Fruit fly (Drosophila melanogaster) whole organism, prepupa: ENCODE results near the gene CG34258.

Experiments
- Blimp-1 ChIP-seq: fragments of 200-800 bp; sonication (Bioruptor generic); optimal IDR thresholded peaks from 3 replicates; lab custom pipeline; 2017; ENCODE audit warnings: missing biosample characterization, missing genetic modification characterization, mild to moderate bottlenecking, moderate library complexity, missing genetic modification reagents
- CG10631 ChIP-seq: fragments of 200-800 bp; sonication (Bioruptor generic); optimal IDR thresholded peaks from 2 replicates; lab custom pipeline; 2016; ENCODE audit warnings: missing biosample characterization, missing genetic modification characterization
- CG10669 ChIP-seq: fragments of 200-800 bp; sonication (Bioruptor generic); optimal IDR thresholded peaks from 3 replicates; lab custom pipeline; 2018; ENCODE audit warnings: missing biosample characterization, mild to moderate bottlenecking, missing genetic modification characterization, moderate library complexity
- CG11762 ChIP-seq: fragments of 200-800 bp; sonication (Bioruptor generic); optimal IDR thresholded peaks from 3 replicates; lab custom pipeline; 2016; ENCODE audit warnings: missing biosample characterization, missing genetic modification characterization; ENCODE audit not compliant: insufficient read depth
- CG11902 ChIP-seq: fragments of 200-800 bp; sonication (Bioruptor generic); optimal IDR thresholded peaks from 3 replicates; lab custom pipeline; 2016; ENCODE audit warnings: missing biosample characterization, missing genetic modification characterization
- CG3032 ChIP-seq: fragments of 200-800 bp; optimal IDR thresholded peaks from 2 replicates; lab custom pipeline; 2019; ENCODE audit warnings: missing biosample characterization, mild to moderate bottlenecking, missing genetic modification characterization, moderate library complexity
- CG32006 ChIP-seq: fragments of 200-800 bp; sonication (Bioruptor generic); optimal IDR thresholded peaks from 3 replicates; lab custom pipeline; 2017; ENCODE audit warnings: missing biosample characterization, mild to moderate bottlenecking, missing genetic modification characterization
- CG3919 ChIP-seq: fragments of 200-800 bp; sonication (Bioruptor generic); optimal IDR thresholded peaks from 3 replicates; lab custom pipeline; 2016; ENCODE audit warnings: missing biosample characterization, missing genetic modification characterization
- CG4318 ChIP-seq: fragments of 200-800 bp; sonication (Bioruptor generic); optimal IDR thresholded peaks from 3 replicates; lab custom pipeline; 2017; ENCODE audit warnings: missing biosample characterization, mild to moderate bottlenecking, missing genetic modification characterization
- CG6163 ChIP-seq: fragments of 200-800 bp; sonication (Bioruptor generic); IDR thresholded peaks from 3 replicates; pipeline ENCODE4 v1.3.6; 2022; ENCODE audit warnings: missing biosample characterization, missing genetic modification characterization
- CG6792 ChIP-seq: fragments of 200-800 bp; sonication (Bioruptor generic); optimal IDR thresholded peaks from 3 replicates; lab custom pipeline; 2016; ENCODE audit warnings: missing biosample characterization, missing genetic modification characterization
- CG6854 ChIP-seq: fragments of 200-800 bp; sonication (Bioruptor generic); optimal IDR thresholded peaks from 2 replicates; lab custom pipeline; 2017; ENCODE audit warnings: missing biosample characterization, mild to moderate bottlenecking, missing genetic modification characterization
- CG8119 ChIP-seq: fragments of 200-800 bp; sonication (Bioruptor generic); IDR thresholded peaks from 3 replicates; pipeline ENCODE4 v1.3.6; 2022; ENCODE audit warnings: missing biosample characterization, missing genetic modification characterization
- CG8319 ChIP-seq: fragments of 200-800 bp; sonication (Bioruptor generic); optimal IDR thresholded peaks from 3 replicates; lab custom pipeline; 2016; ENCODE audit warnings: missing biosample characterization, missing genetic modification characterization
- CG8632 ChIP-seq: fragments of 200-800 bp; sonication (Bioruptor generic); optimal IDR thresholded peaks from 3 replicates; lab custom pipeline; 2016; ENCODE audit warnings: missing biosample characterization, missing genetic modification characterization
- Eip75B ChIP-seq: fragments of 200-800 bp; sonication (Bioruptor generic); optimal IDR thresholded peaks from 3 replicates; lab custom pipeline; 2016; ENCODE audit warnings: missing biosample characterization, missing genetic modification characterization
- Eip93F ChIP-seq: fragments of 200-800 bp; sonication (Bioruptor generic); optimal IDR thresholded peaks from 2 replicates; lab custom pipeline; 2016; ENCODE audit warnings: missing biosample characterization, mild to moderate bottlenecking, missing genetic modification characterization
- Ets96B ChIP-seq: fragments of 200-800 bp; optimal IDR thresholded peaks from 2 replicates; lab custom pipeline; 2019; ENCODE audit warnings: missing biosample characterization, mild to moderate bottlenecking, missing genetic modification characterization, moderate library complexity
- Hr38 ChIP-seq: sonication (Bioruptor generic); optimal IDR thresholded peaks from 2 replicates; lab custom pipeline; 2016; ENCODE audit warnings: missing biosample characterization, missing genetic modification characterization
- Hr39 ChIP-seq: fragments of 200-800 bp; sonication (Bioruptor generic); optimal IDR thresholded peaks from 2 replicates; lab custom pipeline; 2016; ENCODE audit warnings: missing biosample characterization, missing genetic modification characterization
- Lpt ChIP-seq: fragments of 200-800 bp; sonication (Bioruptor generic); optimal IDR thresholded peaks from 3 replicates; lab custom pipeline; 2016; ENCODE audit warnings: missing biosample characterization, missing genetic modification characterization
- Met ChIP-seq: fragments of 200-800 bp; sonication (Bioruptor generic); optimal IDR thresholded peaks from 3 replicates; lab custom pipeline; 2016; ENCODE audit warnings: missing biosample characterization, missing genetic modification characterization
- Smox ChIP-seq: fragments of 200-800 bp; sonication (Bioruptor generic); optimal IDR thresholded peaks from 3 replicates; lab custom pipeline; 2016; ENCODE audit warnings: missing biosample characterization, missing genetic modification characterization
- Sox14 ChIP-seq: fragments of 200-800 bp; sonication (Bioruptor generic); optimal IDR thresholded peaks from 3 replicates; lab custom pipeline; 2016; ENCODE audit warnings: missing biosample characterization, missing genetic modification characterization
- Sox15 ChIP-seq: fragments of 200-800 bp; sonication (Bioruptor generic); optimal IDR thresholded peaks from 3 replicates; lab custom pipeline; 2016; ENCODE audit warnings: missing biosample characterization, missing genetic modification characterization
- acj6 ChIP-seq: fragments of 200-800 bp; sonication (Bioruptor generic); optimal IDR thresholded peaks from 3 replicates; lab custom pipeline; 2016; ENCODE audit warnings: missing biosample characterization, missing genetic modification characterization
- dac ChIP-seq: fragments of 200-800 bp; sonication (Bioruptor generic); optimal IDR thresholded peaks from 2 replicates; lab custom pipeline; 2017; ENCODE audit warnings: missing biosample characterization, mild to moderate bottlenecking, missing genetic modification characterization
- fd59A ChIP-seq: fragments of 200-800 bp; sonication (Bioruptor generic); optimal IDR thresholded peaks from 2 replicates; lab custom pipeline; 2017; ENCODE audit warnings: missing biosample characterization, mild to moderate bottlenecking, missing genetic modification characterization, missing genetic modification reagents
- fd85E ChIP-seq: fragments of 200-800 bp; sonication (Bioruptor generic); optimal IDR thresholded peaks from 3 replicates; lab custom pipeline; 2016; ENCODE audit warnings: missing biosample characterization, missing genetic modification characterization
- lz ChIP-seq: fragments of 200-800 bp; sonication (Bioruptor generic); optimal IDR thresholded peaks from 3 replicates; lab custom pipeline; 2016; ENCODE audit warnings: missing biosample characterization, missing genetic modification characterization
- net ChIP-seq: fragments of 200-800 bp; sonication (Bioruptor generic); optimal IDR thresholded peaks from 3 replicates; lab custom pipeline; 2016; ENCODE audit warnings: missing biosample characterization, missing genetic modification characterization
- pdm3 ChIP-seq: fragments of 200-800 bp; sonication (Bioruptor generic); optimal IDR thresholded peaks from 3 replicates; lab custom pipeline; 2016; ENCODE audit warnings: missing biosample characterization, missing genetic modification characterization
- salr ChIP-seq, 2 experiments: fragments of 200-800 bp; sonication (Bioruptor generic); optimal IDR thresholded peaks; 3 replicates each; lab custom pipeline; 2016 to 2018; ENCODE audit warnings: missing biosample characterization in 2 of 2, missing genetic modification characterization in 2 of 2, mild to moderate bottlenecking in 1 of 2
- spab ChIP-seq: fragments of 200-800 bp; sonication (Bioruptor generic); optimal IDR thresholded peaks from 2 replicates; lab custom pipeline; 2017; ENCODE audit warnings: missing biosample characterization, mild to moderate bottlenecking, missing genetic modification characterization, missing genetic modification reagents
- ss ChIP-seq, 2 experiments: fragments of 200-800 bp; sonication (Bioruptor generic); optimal IDR thresholded peaks; 2 replicates in 1 of 2; 3 replicates in 1 of 2; lab custom pipeline; 2017 to 2018; ENCODE audit warnings: mild to moderate bottlenecking in 2 of 2, missing biosample characterization in 2 of 2, missing genetic modification characterization in 2 of 2, moderate library complexity in 1 of 2
- svp ChIP-seq: fragments of 200-800 bp; sonication (Bioruptor generic); peaks from one replicate; lab custom pipeline; 2016; ENCODE audit warnings: missing biosample characterization, missing genetic modification characterization

The CG34258 gene

DNA sequence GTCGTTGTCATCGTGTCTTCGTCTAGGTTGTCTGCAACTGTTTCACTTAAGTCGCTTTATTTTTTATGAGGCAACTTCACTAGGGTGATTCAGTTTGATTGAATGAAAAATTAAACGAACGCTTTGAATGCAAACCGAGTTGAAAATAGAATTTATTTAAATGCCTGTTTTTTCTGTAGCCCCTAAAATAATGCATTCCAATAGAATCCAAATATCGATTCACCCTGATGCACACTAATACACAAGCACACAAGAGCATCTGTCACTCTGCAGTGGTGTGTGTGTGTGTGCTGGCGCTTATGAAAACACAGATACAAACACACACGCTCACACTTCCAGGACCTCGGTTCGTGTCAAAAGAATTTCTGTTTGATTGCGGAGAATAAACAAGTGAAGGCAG, 10.0 kb upstream of the CG34258 start (continued):
- TF ChIP-seq CG10669 (GFP tag; lab: Kevin White, UChicago) (no peak), acj6 (GFP tag; lab: Kevin White, UChicago) (peak; percentile 14), CG6792 (GFP tag; lab: Kevin White, UChicago) (peak; percentile 17), CG4318 (GFP tag; lab: Kevin White, UChicago) (no peak), dac (GFP tag; lab: Kevin White, UChicago) (no peak), CG8632 (GFP tag; lab: Kevin White, UChicago) (peak; percentile 28), svp (GFP tag; lab: Kevin White, UChicago) (peak; percentile 41), spab (GFP tag; lab: Kevin White, UChicago) (peak; percentile 40), Hr39 (GFP tag; lab: Kevin White, UChicago) (no peak), Lpt (GFP tag; lab: Kevin White, UChicago) (no peak), CG8119 (GFP tag; lab: Robert Waterston, UW) (peak; percentile 44; the same call in 2 of the 3 replicates), net (GFP tag; lab: Kevin White, UChicago) (peak; percentile 28), Ets96B (tag; lab: Kevin White, UChicago) (peak; percentile 51)

DNA sequence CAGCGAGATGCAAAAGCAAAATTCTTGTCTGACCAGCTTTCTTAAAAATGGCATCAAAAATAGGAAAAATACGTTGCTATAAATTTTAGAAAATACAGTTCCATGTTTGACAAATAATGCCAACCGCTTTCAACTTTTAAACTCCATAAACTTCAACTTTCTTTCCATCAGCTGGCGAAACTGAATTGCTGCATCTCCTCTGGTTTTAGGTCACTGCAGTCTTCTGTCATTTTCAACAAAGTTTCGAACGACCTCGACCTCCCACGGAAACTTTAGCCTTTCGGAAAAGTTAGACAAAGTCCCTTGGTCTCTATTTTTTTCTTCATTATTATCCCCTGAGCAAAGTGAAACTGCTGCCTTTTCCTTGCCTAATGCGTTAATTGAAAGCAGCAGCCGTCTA, 3.9 kb upstream of the CG34258 start, which contains the start of gene CG42263:
Gene CG42263 (minus strand): TSS at position 101 of the 400 bp plus-strand sequence.
- TF ChIP-seq salr (GFP tag; optimal IDR thresholded peaks at IDR 0.05; lab: Kevin White, UChicago) (no peak), CG11902 (GFP tag; lab: Kevin White, UChicago) (no peak), fd85E (no peak), Met (GFP tag; lab: Kevin White, UChicago) (no peak), CG3032 (no peak), net (GFP tag; lab: Kevin White, UChicago) (no peak), CG4318 (GFP tag; lab: Kevin White, UChicago) (no peak), lz (no peak), spab (GFP tag; lab: Kevin White, UChicago) (no peak), Eip93F (GFP tag; lab: Kevin White, UChicago) (no peak), ss (GFP tag; optimal IDR thresholded peaks at IDR 0.05; lab: Kevin White, UChicago) (no peak), Sox15 (no peak), CG10631 (no peak), CG32006 (GFP tag; lab: Kevin White, UChicago) (no peak), Eip75B (GFP tag; lab: Kevin White, UChicago) (no peak)

DNA sequence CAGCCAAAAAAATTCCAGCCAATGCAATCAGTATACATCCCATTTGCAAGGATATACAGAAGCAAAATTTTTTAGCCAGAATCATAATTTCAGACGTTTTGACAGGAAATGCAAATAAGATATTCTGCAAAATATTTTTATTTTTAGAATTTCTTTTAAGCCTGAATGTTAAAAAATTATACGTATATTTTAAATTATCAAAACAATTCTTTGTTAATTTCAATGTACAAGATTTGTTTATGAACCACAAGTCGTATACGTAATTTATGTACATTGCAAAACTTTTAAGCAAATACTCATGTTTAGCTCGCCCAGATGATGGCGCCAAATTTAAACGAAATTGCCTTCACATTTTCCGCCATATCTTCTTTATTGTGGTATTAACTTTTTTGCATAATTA, 2.7 kb upstream of the CG34258 start, which contains the start of gene CG42654:
Gene CG42654 (minus strand): TSS at position 101 of the 400 bp plus-strand sequence.
- TF ChIP-seq Smox: no peak
- no peak for TF ChIP-seq fd59A (GFP tag; lab: Kevin White, UChicago)
- no peak for TF ChIP-seq CG3919
- TF ChIP-seq Sox15: no peak
- TF ChIP-seq svp (GFP tag; lab: Kevin White, UChicago): no peak
- no peak for TF ChIP-seq CG6792 (GFP tag; lab: Kevin White, UChicago)
- TF ChIP-seq CG6163: no peak
- no peak for TF ChIP-seq Lpt (GFP tag; lab: Kevin White, UChicago)
- no peak for TF ChIP-seq CG8319 (GFP tag; lab: Kevin White, UChicago)
- no peak for TF ChIP-seq ss (GFP tag; optimal IDR thresholded peaks at IDR 0.05; lab: Kevin White, UChicago)
- TF ChIP-seq spab (GFP tag; lab: Kevin White, UChicago): no peak
- no peak for TF ChIP-seq CG8119 (GFP tag; lab: Robert Waterston, UW)
- no peak for TF ChIP-seq Hr38 (GFP tag; lab: Kevin White, UChicago)
- no peak for TF ChIP-seq CG6854 (GFP tag; lab: Kevin White, UChicago)
- no peak for TF ChIP-seq CG3032
- TF ChIP-seq Met (GFP tag; lab: Kevin White, UChicago): no peak
- no peak for TF ChIP-seq Blimp-1 (GFP tag; lab: Kevin White, UChicago)
- TF ChIP-seq pdm3: no peak
- TF ChIP-seq Sox14 (GFP tag; lab: Kevin White, UChicago): no peak
- TF ChIP-seq CG11762: no peak
- TF ChIP-seq, all 60 proteins: peak for 0
